Fruit fly (Drosophila melanogaster) whole organism, larva: Measurements from ENCODE around the gene tko.

ENCODE experiments used
- noc ChIP-seq: fragments of 200-800 bp; sonication (Bioruptor generic); optimal IDR thresholded peaks from 3 replicates; lab custom pipeline; 2019; ENCODE audit warnings: missing biosample characterization, mild to moderate bottlenecking, missing genetic modification characterization, moderate library complexity

Gene tko

DNA sequence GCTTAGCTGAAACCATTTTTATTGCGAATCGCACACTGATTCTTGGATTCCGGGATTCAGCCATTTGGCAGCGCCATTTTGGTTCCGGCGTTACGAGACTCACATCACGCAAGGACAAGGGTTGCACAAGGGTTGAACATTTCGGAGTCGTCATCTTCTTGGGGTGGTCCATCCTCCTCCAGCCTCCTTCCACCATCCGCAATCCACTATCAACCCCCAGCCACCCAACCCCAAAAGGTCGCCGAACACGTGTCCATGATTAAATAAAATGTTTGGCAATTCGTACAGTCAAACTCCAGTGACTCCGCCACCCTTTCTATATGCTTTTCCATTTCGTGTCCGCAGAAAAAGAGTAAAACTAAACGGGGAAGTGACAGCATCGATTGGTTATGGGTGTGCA is 3.6 kb downstream of the tko start:
- no peak for TF ChIP-seq noc (tag; lab: Kevin White, UChicago)

dm6 chrX:2434913-2435312 is 8.9 kb downstream of the tko start:
- TF ChIP-seq noc (tag; lab: Kevin White, UChicago): no peak

dm6 chrX:2428903-2429302 is 14.9 kb downstream of the tko start, which contains the start of gene gt:
gt (minus strand) TSS chrX:2428967.
- TF ChIP-seq noc (tag; lab: Kevin White, UChicago): no peak

dm6 chrX:2425755-2426154 is 18.0 kb downstream of the tko start, which contains the start of gene CG32797:
CG32797 (minus strand) TSS chrX:2425855.
- TF ChIP-seq noc (tag; lab: Kevin White, UChicago): no peak

dm6 chrX:2419518-2419917 is 24.3 kb downstream of the tko start:
- no peak for TF ChIP-seq noc (tag; lab: Kevin White, UChicago)

dm6 chrX:2410805-2411204 is 33.0 kb downstream of the tko start, which contains the start of gene CG12496:
CG12496 (minus strand) TSS chrX:2410901.
- TF ChIP-seq noc (tag; lab: Kevin White, UChicago): no peak

DNA sequence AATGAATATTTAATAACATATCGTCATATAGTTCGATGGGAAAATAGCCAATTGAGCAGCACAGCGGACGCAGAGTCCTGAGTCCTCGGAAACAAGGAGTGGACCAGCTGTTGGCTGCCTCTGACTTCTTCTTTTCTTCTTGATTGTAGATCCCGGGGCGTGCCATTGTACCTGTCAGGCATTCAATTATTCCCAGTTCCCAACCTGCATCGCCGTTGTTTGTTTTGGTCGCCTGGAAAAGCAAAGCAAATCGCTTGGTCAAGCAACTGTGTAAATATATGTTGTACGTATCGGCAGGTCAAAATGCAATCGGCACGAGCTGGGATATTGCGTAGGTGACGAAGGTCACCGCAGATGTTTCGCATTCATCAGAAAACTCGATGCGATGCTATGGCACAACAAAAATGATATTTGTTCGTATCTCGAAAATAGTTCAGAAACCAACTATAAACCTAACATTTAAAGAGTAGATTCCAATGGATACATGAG is 35.1 kb downstream of the tko start:
- TF ChIP-seq noc (tag; lab: Kevin White, UChicago): no peak

dm6 chrX:2399438-2399837 is 44.3 kb downstream of the tko start:
- TF ChIP-seq noc (tag; lab: Kevin White, UChicago): no peak

DNA sequence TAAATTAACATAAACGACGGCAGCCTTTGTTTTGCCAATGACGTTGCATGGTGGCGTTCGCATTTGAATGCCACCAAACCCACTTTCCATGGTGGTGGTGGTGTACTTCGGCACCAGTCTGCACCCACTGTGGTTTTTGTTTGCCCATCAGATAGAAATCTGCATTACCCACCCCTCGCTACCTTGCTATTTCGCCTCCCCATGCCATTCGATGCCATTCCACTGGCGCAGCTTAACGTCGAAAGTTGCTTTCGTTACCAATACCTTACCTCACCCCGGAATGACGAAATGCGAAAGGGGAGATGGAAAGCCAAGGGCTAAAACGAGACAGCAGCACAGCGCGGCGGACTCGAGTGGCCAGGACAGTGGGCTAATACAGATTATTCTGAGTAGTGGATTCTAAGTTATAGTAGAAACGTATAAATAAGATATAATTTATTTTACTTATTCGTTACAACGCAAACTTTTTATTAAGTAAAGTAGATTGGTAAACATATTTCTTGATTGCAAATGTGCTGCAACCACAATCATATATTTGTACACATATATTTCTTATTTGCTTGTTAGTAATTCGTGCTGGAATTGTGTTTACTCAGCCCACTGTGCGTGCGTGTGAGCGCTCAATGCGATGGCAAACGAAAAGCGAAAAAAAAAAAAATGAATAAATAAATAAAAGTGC is 47.4 kb downstream of the tko start:
- TF ChIP-seq noc (tag; lab: Kevin White, UChicago): no peak

- no peak for TF ChIP-seq noc (tag; lab: Kevin White, UChicago)
Measured at dm6 chrX:2394516-2394915, 49.3 kb downstream of the tko start.
